Worm (Caenorhabditis elegans): Measurements from ENCODE around the gene col-166.
A peak's percentile ranks its signal among the peaks of the same experiment; 100 is the strongest.

Gene col-166

ce11 chrX:6286154-6286553 is 6.3 kb downstream of the col-166 start:
- TF ChIP-seq ref-2 (tag; optimal IDR thresholded peaks at IDR 0.05) (no peak), ceh-34 (tag; optimal IDR thresholded peaks at IDR 0.05) (no peak), gmeb-2 (tag; optimal IDR thresholded peaks at IDR 0.05) (no peak), pros-1 (tag; optimal IDR thresholded peaks at IDR 0.05) (no peak), hlh-8 (tag; optimal IDR thresholded peaks at IDR 0.05) (no peak), sdc-2 (tag; optimal IDR thresholded peaks at IDR 0.05) (peak; percentile 42), ceh-30 (tag; optimal IDR thresholded peaks at IDR 0.05) (no peak), elt-2 (tag; optimal IDR thresholded peaks at IDR 0.05) (peak; percentile 19), ztf-16 (tag; optimal IDR thresholded peaks at IDR 0.05) (no peak), ttx-3 (tag; optimal IDR thresholded peaks at IDR 0.05) (peak; percentile 9), hlh-15 (tag; optimal IDR thresholded peaks at IDR 0.05) (no peak), C38D4.7 (GFP tag; optimal IDR thresholded peaks at IDR 0.05) (peak; percentile 28), dve-1 (tag; optimal IDR thresholded peaks at IDR 0.05) (no peak), hlh-30 (tag; optimal IDR thresholded peaks at IDR 0.05; ENCODE audit: insufficient read depth) (peak; percentile 14), pat-9 (tag; optimal IDR thresholded peaks at IDR 0.05) (no peak), ets-4 (tag; optimal IDR thresholded peaks at IDR 0.05) (no peak), tbx-7 (tag; optimal IDR thresholded peaks at IDR 0.05) (no peak), nhr-232 (tag; optimal IDR thresholded peaks at IDR 0.05) (peak; percentile 30), ceh-48 (tag; optimal IDR thresholded peaks at IDR 0.05) (peak; percentile 5), che-1 (tag; optimal IDR thresholded peaks at IDR 0.05) (peak; percentile 36), lin-11 (tag; optimal IDR thresholded peaks at IDR 0.05) (peak; percentile 18), pqm-1 (tag; optimal IDR thresholded peaks at IDR 0.05) (no peak), pax-1 (tag; optimal IDR thresholded peaks at IDR 0.05) (no peak), K09A11.1 (tag; optimal IDR thresholded peaks at IDR 0.05; ENCODE audit: insufficient read depth) (peak; percentile 43), odd-2 (tag; optimal IDR thresholded peaks at IDR 0.05) (peak; percentile 23), mec-3 (tag; optimal IDR thresholded peaks at IDR 0.05; ENCODE audit: borderline replicate concordance) (no peak), syd-9 (tag; optimal IDR thresholded peaks at IDR 0.05) (no peak)

- no peak for TF ChIP-seq ceh-2 (tag; optimal IDR thresholded peaks at IDR 0.05)
- no peak for TF ChIP-seq pha-2 (tag; optimal IDR thresholded peaks at IDR 0.05)
- no peak for TF ChIP-seq nhr-232 (tag; optimal IDR thresholded peaks at IDR 0.05)
- no peak for TF ChIP-seq K02D7.2 (tag; optimal IDR thresholded peaks at IDR 0.05)
- TF ChIP-seq C08G9.2 (tag; optimal IDR thresholded peaks at IDR 0.05) = no peak
- no peak for TF ChIP-seq pros-1 (tag; optimal IDR thresholded peaks at IDR 0.05)
- TF ChIP-seq elt-4 (tag; optimal IDR thresholded peaks at IDR 0.05) = no peak
- TF ChIP-seq ets-4 (tag; optimal IDR thresholded peaks at IDR 0.05) = no peak
- TF ChIP-seq lin-11 (tag; optimal IDR thresholded peaks at IDR 0.05) = no peak
- TF ChIP-seq zip-5 (tag; optimal IDR thresholded peaks at IDR 0.05) = no peak
- TF ChIP-seq hlh-8 (tag; optimal IDR thresholded peaks at IDR 0.05) = no peak
- TF ChIP-seq ceh-9 (tag; optimal IDR thresholded peaks at IDR 0.05) = no peak
- no peak for TF ChIP-seq ceh-14 (tag; optimal IDR thresholded peaks at IDR 0.05)
- TF ChIP-seq fax-1 (tag; optimal IDR thresholded peaks at IDR 0.05) = no peak
- TF ChIP-seq ceh-45 (GFP tag; IDR thresholded peaks at IDR 0.05) = no peak
- TF ChIP-seq sox-4 (tag; optimal IDR thresholded peaks at IDR 0.05) = no peak
- no peak for TF ChIP-seq hlh-13 (GFP tag; optimal IDR thresholded peaks at IDR 0.05)
- no peak for TF ChIP-seq npax-4 (tag; optimal IDR thresholded peaks at IDR 0.05)
- TF ChIP-seq K09A11.1 (tag; optimal IDR thresholded peaks at IDR 0.05; ENCODE audit: insufficient read depth) = no peak
- TF ChIP-seq ceh-31 (tag; optimal IDR thresholded peaks at IDR 0.05) = no peak
These were observed 9.2 kb downstream of the col-166 start for ce11 chrX:6289038-6289437.

ce11 chrX:6291632-6292031 is 11.8 kb downstream of the col-166 start, which contains the start of gene lev-9:
TSS of gene lev-9 (minus strand) at chrX:6291732.
- no peak for TF ChIP-seq lin-11 (tag; optimal IDR thresholded peaks at IDR 0.05)
- no peak for TF ChIP-seq elt-2 (tag; optimal IDR thresholded peaks at IDR 0.05)
